Fruit fly (Drosophila melanogaster): Measurements from ENCODE around the gene CG43445.
A peak's percentile ranks its signal among the peaks of the same experiment; 100 is the strongest.

The CG43445 gene

dm6 chr3R:17861878-17862662 is 49.1 kb upstream of the CG43445 start (continued):
- TF ChIP-seq slbo (GFP tag; IDR thresholded peaks at IDR 0.05) (peak; percentile 35; the same call in 1 of the 2 replicates), ERR (GFP tag; optimal IDR thresholded peaks at IDR 0.05) (no peak), CG10267 (tag; optimal IDR thresholded peaks at IDR 0.05) (peak; percentile 5), H15 (GFP tag; IDR thresholded peaks at IDR 0.05) (no peak), CG18599 (GFP tag; optimal IDR thresholded peaks at IDR 0.05) (peak; percentile 58), Meics (GFP tag; optimal IDR thresholded peaks at IDR 0.05) (peak; percentile 42), CG6689 (GFP tag; IDR thresholded peaks at IDR 0.05) (0 out of 2 replicates have a peak, but pooled peaks have one; percentile 9), CG30403 (GFP tag; optimal IDR thresholded peaks at IDR 0.05) (no peak), chinmo (GFP tag; IDR thresholded peaks at IDR 0.05; ENCODE audit: partially characterized antibody) (0 out of 4 replicates have a peak, but pooled peaks have one; percentile 34), tgo (GFP tag; IDR thresholded peaks at IDR 0.05) (peak; percentile 29; the same call in 1 of the 3 replicates), maf-S (GFP tag; optimal IDR thresholded peaks at IDR 0.05) (no peak), lab (GFP tag; optimal IDR thresholded peaks at IDR 0.05) (peak; percentile 62), nom (GFP tag; optimal IDR thresholded peaks at IDR 0.05) (no peak), crol (GFP tag; IDR thresholded peaks at IDR 0.05) (peak; percentile 54), Sox102F (GFP tag; optimal IDR thresholded peaks at IDR 0.05) (peak; percentile 12), gt (GFP tag; IDR thresholded peaks at IDR 0.05) (no peak), CG11695 (GFP tag; IDR thresholded peaks at IDR 0.05) (peak; percentile 56; the same call in 2 of the 3 replicates), CG11696 (GFP tag; IDR thresholded peaks at IDR 0.05) (peak; percentile 55), ranshi (GFP tag; IDR thresholded peaks at IDR 0.05) (0 out of 2 replicates have a peak, but pooled peaks have one; percentile 41), Rfx (GFP tag; IDR thresholded peaks at IDR 0.05) (peak; percentile 33; the same call in 1 of the 2 replicates), chif (GFP tag; optimal IDR thresholded peaks at IDR 0.05) (no peak), bcd (GFP tag; optimal IDR thresholded peaks at IDR 0.05) (peak; percentile 2)

DNA sequence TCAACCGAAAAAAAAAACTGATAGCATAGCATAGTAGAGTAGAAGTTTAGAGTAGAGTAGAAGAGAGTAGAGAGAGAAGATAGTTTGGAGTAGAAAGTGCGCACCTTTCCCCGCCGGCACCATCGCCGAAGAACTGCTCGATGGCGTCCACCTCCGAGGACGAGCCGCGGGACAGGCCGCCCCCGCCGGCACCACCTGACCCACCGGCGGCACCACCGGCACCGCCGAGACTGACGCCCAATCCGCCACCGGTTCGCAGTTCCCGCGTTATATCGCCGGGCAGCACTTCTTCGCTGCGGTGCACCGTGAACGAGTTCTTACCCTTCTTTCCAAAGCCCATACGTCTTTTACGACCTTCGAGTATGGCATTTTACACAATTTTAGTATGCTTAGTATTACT is 30.1 kb upstream of the CG43445 start:
- TF ChIP-seq Sry-δ (GFP tag; optimal IDR thresholded peaks at IDR 0.05) (no peak), Side (GFP tag; optimal IDR thresholded peaks at IDR 0.05) (no peak), klu (GFP tag; IDR thresholded peaks at IDR 0.05) (no peak), Hr39 (optimal IDR thresholded peaks at IDR 0.05) (peak; percentile 27), CG3726 (GFP tag; IDR thresholded peaks at IDR 0.05) (0 out of 3 replicates have a peak, but pooled peaks have one; percentile 46)

DNA sequence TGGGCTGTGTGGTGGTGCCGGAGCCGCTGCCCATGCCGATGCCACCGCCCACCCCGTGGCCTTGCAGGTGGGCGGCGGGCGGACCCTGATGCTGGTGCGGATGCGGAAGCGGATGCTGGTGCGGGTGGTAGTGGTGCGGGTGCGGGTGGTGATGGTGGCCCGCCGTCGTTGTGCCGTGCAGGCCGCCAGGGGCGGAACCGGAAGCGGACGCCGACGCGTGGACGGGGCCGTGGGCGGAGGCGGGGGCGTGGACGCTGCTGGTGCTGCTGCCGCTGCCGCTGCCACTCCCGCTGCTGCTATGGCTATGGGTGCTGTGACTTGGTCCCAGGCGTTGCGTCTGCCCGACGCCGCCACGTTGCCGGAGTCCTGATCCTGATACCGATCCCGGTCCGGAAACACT is 20.2 kb upstream of the CG43445 start:
- TF ChIP-seq otp (GFP tag; IDR thresholded peaks at IDR 0.05), result no peak
- 0 out of 2 replicates have a peak, but pooled peaks have one; percentile 9 for TF ChIP-seq CG9215 (GFP tag; IDR thresholded peaks at IDR 0.05)
- TF ChIP-seq gsb-n (tag; optimal IDR thresholded peaks at IDR 0.05), result no peak
- TF ChIP-seq Hr39 (optimal IDR thresholded peaks at IDR 0.05), result peak; percentile 97
- TF ChIP-seq Dref (GFP tag; IDR thresholded peaks at IDR 0.05), result 0 out of 2 replicates have a peak, but pooled peaks have one; percentile 13
- 0 out of 2 replicates have a peak, but pooled peaks have one; percentile 20 for TF ChIP-seq sisA (GFP tag; IDR thresholded peaks at IDR 0.05)
- no peak for TF ChIP-seq gem (tag; optimal IDR thresholded peaks at IDR 0.05)

dm6 chr3R:17897281-17897680 is 13.9 kb upstream of the CG43445 start:
- TF ChIP-seq crol (GFP tag; IDR thresholded peaks at IDR 0.05) (peak; percentile 60; the same call in 1 of the 2 replicates), abd-A (tag; optimal IDR thresholded peaks at IDR 0.05) (peak; percentile 61), pros (GFP tag; optimal IDR thresholded peaks at IDR 0.05) (peak; percentile 41), onecut (GFP tag; IDR thresholded peaks at IDR 0.05) (peak; percentile 94), lov (optimal IDR thresholded peaks at IDR 0.05) (no peak), lov (GFP tag; IDR thresholded peaks at IDR 0.05) (no peak)

All from whole organism, embryonic.